Worm (Caenorhabditis elegans) whole organism, L3 larva: Measurements from ENCODE around the gene ZK795.2.

ENCODE experiments used
- ZK546.5 ChIP-seq: sonication (generic microtip); optimal IDR thresholded peaks from 2 replicates; lab custom pipeline; 2017; ENCODE audit warnings: missing biosample characterization, missing genetic modification characterization
- aly-2 ChIP-seq: fragments of 150-350 bp; optimal IDR thresholded peaks from 2 replicates; lab custom pipeline; 2014; ENCODE audit warnings: missing biosample characterization, missing genetic modification characterization
- ama-1 ChIP-seq: fragments of 150-350 bp; optimal IDR thresholded peaks from 2 replicates; lab custom pipeline; 2018
- ceh-16 ChIP-seq: sonication (generic microtip); optimal IDR thresholded peaks from 2 replicates; lab custom pipeline; 2017; ENCODE audit warnings: missing biosample characterization, missing genetic modification characterization
- ceh-82 ChIP-seq: fragments of 150-350 bp; optimal IDR thresholded peaks from 2 replicates; lab custom pipeline; 2014; ENCODE audit warnings: missing biosample characterization, missing genetic modification characterization
- ceh-9 ChIP-seq: sonication (generic microtip); optimal IDR thresholded peaks from 2 replicates; lab custom pipeline; 2018; ENCODE audit warnings: missing biosample characterization, missing genetic modification characterization
- egl-27 ChIP-seq: sonication (generic microtip); optimal IDR thresholded peaks from 4 replicates; lab custom pipeline; 2017; ENCODE audit warnings: missing biosample characterization, missing genetic modification reagents, missing genetic modification characterization
- egl-5 ChIP-seq: fragments of 150-350 bp; optimal IDR thresholded peaks from 2 replicates; lab custom pipeline; 2017; ENCODE audit warnings: missing biosample characterization, missing genetic modification reagents, missing genetic modification characterization, inconsistent platforms
- elt-2 ChIP-seq: sonication (generic microtip); optimal IDR thresholded peaks from 2 replicates; lab custom pipeline; 2016; ENCODE audit warnings: missing genetic modification reagents, mild to moderate bottlenecking, missing genetic modification characterization, missing compliant biosample characterization
- eor-1 ChIP-seq, 2 experiments: fragments of 150-350 bp; optimal IDR thresholded peaks; 2 replicates each; lab custom pipeline; 2014 to 2018; ENCODE audit warnings: missing biosample characterization in 2 of 2, missing genetic modification characterization in 2 of 2
- fkh-10 ChIP-seq: sonication (generic microtip); optimal IDR thresholded peaks from 2 replicates; lab custom pipeline; 2017; ENCODE audit warnings: missing biosample characterization, missing genetic modification reagents, missing genetic modification characterization
- fos-1 ChIP-seq: fragments of 150-350 bp; optimal IDR thresholded peaks from 2 replicates; lab custom pipeline; 2014; ENCODE audit warnings: missing biosample characterization, missing genetic modification characterization
- hmg-11 ChIP-seq: sonication (generic microtip); optimal IDR thresholded peaks from 2 replicates; lab custom pipeline; 2016; ENCODE audit warnings: missing genetic modification characterization, missing compliant biosample characterization
- jun-1 ChIP-seq: fragments of 150-350 bp; optimal IDR thresholded peaks from 2 replicates; lab custom pipeline; 2014; ENCODE audit warnings: missing biosample characterization, missing genetic modification reagents, missing genetic modification characterization
- lin-15B ChIP-seq: fragments of 150-350 bp; optimal IDR thresholded peaks from 2 replicates; lab custom pipeline; 2014; ENCODE audit warnings: missing biosample characterization, missing genetic modification characterization
- lin-39 ChIP-seq: fragments of 150-350 bp; optimal IDR thresholded peaks from 2 replicates; lab custom pipeline; 2018; ENCODE audit warnings: missing biosample characterization, missing genetic modification reagents, missing genetic modification characterization
- mdl-1 ChIP-seq: fragments of 150-350 bp; optimal IDR thresholded peaks from 2 replicates; lab custom pipeline; 2014; ENCODE audit warnings: missing biosample characterization, missing genetic modification characterization
- nfya-1 ChIP-seq: sonication (generic microtip); optimal IDR thresholded peaks from 2 replicates; lab custom pipeline; 2017; ENCODE audit warnings: missing genetic modification characterization, mild to moderate bottlenecking, missing compliant biosample characterization, antibody characterized with exemption, moderate library complexity; ENCODE audit not compliant: insufficient read depth
- nhr-11 ChIP-seq: fragments of 150-350 bp; optimal IDR thresholded peaks from 2 replicates; lab custom pipeline; 2014; ENCODE audit warnings: missing biosample characterization, missing genetic modification characterization
- nhr-12 ChIP-seq: fragments of 150-350 bp; optimal IDR thresholded peaks from 2 replicates; lab custom pipeline; 2014; ENCODE audit warnings: missing biosample characterization, missing genetic modification characterization
- nhr-23 ChIP-seq: fragments of 150-350 bp; optimal IDR thresholded peaks from 2 replicates; lab custom pipeline; 2014; ENCODE audit warnings: missing biosample characterization, missing genetic modification reagents, missing genetic modification characterization
- nhr-237 ChIP-seq: fragments of 150-350 bp; optimal IDR thresholded peaks from 2 replicates; lab custom pipeline; 2014; ENCODE audit warnings: missing biosample characterization, missing genetic modification characterization
- nhr-25 ChIP-seq: sonication (generic microtip); optimal IDR thresholded peaks from 2 replicates; lab custom pipeline; 2017; ENCODE audit warnings: missing biosample characterization, missing genetic modification characterization
- nhr-28 ChIP-seq: fragments of 150-350 bp; optimal IDR thresholded peaks from 2 replicates; lab custom pipeline; 2014; ENCODE audit warnings: missing biosample characterization, missing genetic modification characterization
- nhr-43 ChIP-seq: sonication (generic microtip); optimal IDR thresholded peaks from 2 replicates; lab custom pipeline; 2016; ENCODE audit warnings: mild to moderate bottlenecking, missing genetic modification characterization, missing compliant biosample characterization; ENCODE audit not compliant: poor library complexity, severe bottlenecking
- nhr-67 ChIP-seq: fragments of 150-350 bp; optimal IDR thresholded peaks from 2 replicates; lab custom pipeline; 2014; ENCODE audit warnings: missing biosample characterization, missing genetic modification characterization
- nhr-76 ChIP-seq: fragments of 150-350 bp; sonication (generic microtip); optimal IDR thresholded peaks from 5 replicates; lab custom pipeline; 2014; ENCODE audit warnings: missing biosample characterization, missing genetic modification characterization
- nhr-77 ChIP-seq: fragments of 150-350 bp; optimal IDR thresholded peaks from 2 replicates; lab custom pipeline; 2014; ENCODE audit warnings: missing biosample characterization, missing genetic modification characterization
- pha-4 ChIP-seq: fragments of 150-350 bp; optimal IDR thresholded peaks from 2 replicates; lab custom pipeline; 2014; ENCODE audit warnings: missing biosample characterization, missing genetic modification reagents, missing genetic modification characterization
- pqm-1 ChIP-seq: fragments of 150-350 bp; optimal IDR thresholded peaks from 2 replicates; lab custom pipeline; 2017; ENCODE audit warnings: missing biosample characterization, missing genetic modification characterization, inconsistent platforms
- snpc-4 ChIP-seq: fragments of 150-350 bp; optimal IDR thresholded peaks from 2 replicates; lab custom pipeline; 2014; ENCODE audit warnings: missing biosample characterization, missing genetic modification characterization
- tbx-2 ChIP-seq: sonication (generic microtip); optimal IDR thresholded peaks from 2 replicates; lab custom pipeline; 2016; ENCODE audit warnings: mild to moderate bottlenecking, missing genetic modification characterization, missing compliant biosample characterization
- unc-39 ChIP-seq: sonication (generic microtip); optimal IDR thresholded peaks from 4 replicates; lab custom pipeline; 2017; ENCODE audit warnings: missing biosample characterization, missing genetic modification characterization
- unc-62 ChIP-seq: fragments of 150-350 bp; sonication (generic microtip); optimal IDR thresholded peaks from 4 replicates; lab custom pipeline; 2014; ENCODE audit warnings: missing biosample characterization, missing genetic modification reagents, missing genetic modification characterization
- ztf-11 ChIP-seq: fragments of 150-350 bp; optimal IDR thresholded peaks from 2 replicates; lab custom pipeline; 2014; ENCODE audit warnings: missing biosample characterization, missing genetic modification characterization

The ZK795.2 gene

DNA sequence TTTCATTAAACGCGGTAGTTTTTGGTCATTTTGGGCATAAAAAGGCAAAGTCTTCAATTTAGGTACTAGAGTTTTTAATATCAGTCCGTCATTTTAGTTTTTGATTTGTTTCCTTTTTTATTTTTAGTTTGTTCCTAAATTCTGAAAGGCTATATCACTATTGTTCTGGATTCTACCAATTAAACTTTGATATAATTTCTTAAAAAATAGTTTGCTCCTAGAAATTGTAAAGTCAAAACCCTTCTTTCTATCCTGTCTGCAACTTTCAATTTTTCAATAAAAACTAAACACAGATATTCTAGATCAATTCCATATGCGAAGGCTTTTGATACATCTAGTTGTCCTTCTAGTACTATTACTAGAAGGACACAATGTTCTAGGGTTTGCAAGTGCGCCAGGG, 14.3 kb upstream of the ZK795.2 start, which contains the start of gene K08E7.5:
K08E7.5 (plus strand) TSS at position 301 of the 400 bp plus-strand sequence.
- TF ChIP-seq nhr-25 (tag; lab: Kevin White, UChicago): no peak
- no peak for TF ChIP-seq nhr-77 (tag; lab: Kevin White, UChicago)
- no peak for TF ChIP-seq lin-15B (tag; lab: Kevin White, UChicago)
- TF ChIP-seq nhr-11 (tag; lab: Kevin White, UChicago): no peak
- TF ChIP-seq tbx-2 (tag; lab: Kevin White, UChicago): no peak
- no peak for TF ChIP-seq ama-1 (lab: Kevin White, UChicago)
- no peak for TF ChIP-seq ceh-82 (tag; lab: Kevin White, UChicago)
- TF ChIP-seq ceh-9 (tag; lab: Kevin White, UChicago): no peak
- no peak for TF ChIP-seq snpc-4 (tag; lab: Kevin White, UChicago)
- TF ChIP-seq ztf-11 (tag; lab: Kevin White, UChicago): no peak
- TF ChIP-seq, all 47 proteins: peak for 0

- TF ChIP-seq nhr-76 (tag; lab: Kevin White, UChicago) (no peak), nhr-28 (tag; lab: Kevin White, UChicago) (no peak), jun-1 (tag; lab: Kevin White, UChicago) (no peak), nhr-67 (no peak), nhr-12 (tag; lab: Kevin White, UChicago) (no peak), nhr-23 (no peak), fkh-10 (no peak), egl-27 (no peak), nhr-43 (tag; lab: Kevin White, UChicago) (no peak), hmg-11 (no peak), ZK546.5 (tag; lab: Kevin White, UChicago) (no peak), unc-62 (GFP tag; lab: Kevin White, UChicago) (no peak), ztf-11 (tag; lab: Kevin White, UChicago) (no peak), aly-2 (tag; lab: Kevin White, UChicago) (no peak), nhr-237 (tag; lab: Kevin White, UChicago) (no peak), ceh-9 (tag; lab: Kevin White, UChicago) (no peak), fos-1 (tag; lab: Kevin White, UChicago) (no peak), mdl-1 (tag; lab: Kevin White, UChicago) (no peak)
These were observed 12.3 kb upstream of the ZK795.2 start, which contains the start of gene K08E7.4 for ce11 chrIV:12571047-12571446. TSS of gene K08E7.4 (minus strand) at chrIV:12571147.

DNA sequence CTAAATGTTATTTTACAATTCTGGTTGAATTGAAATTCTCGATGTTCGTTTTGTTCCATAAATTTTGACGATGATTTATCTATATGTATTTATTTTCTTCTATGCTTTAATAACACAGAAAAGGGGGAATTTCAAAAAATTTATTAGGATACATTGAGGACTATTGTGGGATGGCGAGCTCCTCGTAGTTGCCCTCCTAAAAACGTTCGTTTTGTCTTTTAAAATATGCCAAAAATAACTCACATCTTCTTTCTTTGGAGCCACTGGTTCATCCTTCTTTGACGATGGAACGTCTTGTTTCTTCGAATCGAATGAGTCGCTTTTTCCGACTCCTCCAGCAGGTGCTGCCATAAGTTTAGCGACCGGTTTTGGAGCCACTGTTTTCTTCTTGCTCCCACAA, 11.8 kb upstream of the ZK795.2 start:
- TF ChIP-seq fkh-10: no peak
- TF ChIP-seq nhr-77 (tag; lab: Kevin White, UChicago): no peak
- no peak for TF ChIP-seq ZK546.5 (tag; lab: Kevin White, UChicago)
- TF ChIP-seq nhr-76 (tag; lab: Kevin White, UChicago): no peak
- no peak for TF ChIP-seq nhr-23
- TF ChIP-seq elt-2: no peak
- TF ChIP-seq tbx-2 (tag; lab: Kevin White, UChicago): no peak
- no peak for TF ChIP-seq nhr-12 (tag; lab: Kevin White, UChicago)
- no peak for TF ChIP-seq nhr-237 (tag; lab: Kevin White, UChicago)

DNA sequence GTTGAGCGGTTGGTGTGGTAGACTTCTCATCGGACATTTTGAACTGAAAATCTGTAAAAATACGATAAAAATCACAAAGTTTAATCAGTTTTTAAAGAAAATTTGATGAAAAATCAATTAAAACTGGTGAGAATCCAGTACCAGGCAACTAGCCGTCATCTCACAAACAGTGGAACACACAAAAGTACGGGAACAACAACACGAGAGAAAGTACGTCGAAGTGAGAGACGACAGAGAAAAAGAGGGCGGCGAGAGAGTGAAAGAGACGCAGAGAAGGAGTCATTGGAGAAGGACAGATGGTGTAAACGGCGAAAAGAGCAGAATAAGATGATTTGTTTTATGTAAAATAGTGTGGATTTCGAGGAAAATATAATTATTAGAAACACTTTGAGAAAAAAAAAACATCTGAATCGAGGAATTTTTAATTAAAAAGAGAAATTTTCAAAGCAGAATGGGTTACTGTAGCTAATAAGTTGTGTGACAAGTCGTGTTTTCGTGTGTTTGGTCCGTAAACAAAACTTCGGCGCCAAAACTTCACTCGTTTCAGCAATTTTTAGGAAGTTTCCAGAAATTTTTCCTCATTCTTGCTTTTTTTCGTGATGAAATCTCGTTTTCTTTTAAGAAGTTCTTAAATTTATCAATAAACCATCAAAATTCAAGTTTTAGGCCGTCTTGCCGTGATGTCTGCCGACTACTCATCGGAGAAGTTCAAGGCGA, 8.6 kb upstream of the ZK795.2 start, which contains the start of the genes hsb-1 and let-99:
hsb-1 (minus strand) TSS at position 51 of the 717 bp plus-strand sequence.
let-99 (plus strand) TSS at position 667 of the 717 bp plus-strand sequence.
- TF ChIP-seq hmg-11 (no peak), nhr-25 (tag; lab: Kevin White, UChicago) (peak; percentile 31), egl-5 (tag; lab: Kevin White, UChicago) (peak; percentile 8), elt-2 (peak; percentile 12)

DNA sequence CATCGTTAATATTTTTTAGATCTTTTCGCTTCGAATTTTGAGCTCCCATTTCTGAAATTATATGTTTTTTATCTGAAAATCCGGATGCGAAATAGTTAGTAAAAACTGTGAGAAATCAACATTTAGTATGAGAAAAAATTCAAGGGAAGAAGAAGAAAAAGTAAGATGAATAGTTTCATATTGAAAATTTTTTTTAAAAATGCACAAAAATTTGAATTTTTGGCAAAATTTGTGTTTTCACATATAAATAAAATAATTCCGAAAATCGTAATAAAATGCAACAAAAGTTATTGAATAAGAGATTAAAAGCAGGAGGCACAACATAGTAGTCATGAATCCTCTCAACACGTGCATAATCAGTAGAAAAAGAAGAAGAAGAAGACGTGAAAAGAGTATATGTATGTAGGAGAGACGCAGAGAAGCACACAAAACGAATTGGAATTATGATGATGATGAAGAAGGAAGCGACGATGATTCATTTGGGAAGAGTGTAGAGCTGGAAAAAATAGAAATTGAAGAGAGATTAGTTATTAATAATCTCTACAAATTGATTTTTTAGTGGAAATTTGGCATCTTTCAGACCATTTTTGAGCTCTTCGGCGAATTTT, 7.3 kb upstream of the ZK795.2 start, which contains the start of gene eak-7:
eak-7 (minus strand) TSS at position 51 of the 608 bp plus-strand sequence.
- TF ChIP-seq lin-39 (tag; lab: Kevin White, UChicago) (no peak), unc-39 (tag; lab: Kevin White, UChicago) (no peak), ceh-16 (tag; lab: Kevin White, UChicago) (no peak), elt-2 (no peak), nhr-12 (tag; lab: Kevin White, UChicago) (no peak), eor-1 (tag; optimal IDR thresholded peaks at IDR 0.05; lab: Kevin White, UChicago) (no peak), fos-1 (tag; lab: Kevin White, UChicago) (no peak), nfya-1 (tag; lab: Kevin White, UChicago) (no peak), ama-1 (lab: Kevin White, UChicago) (no peak), pqm-1 (tag; lab: Kevin White, UChicago) (no peak), pha-4 (tag; lab: Kevin White, UChicago) (no peak)
- TF ChIP-seq, all 47 proteins: peak for 0
